Worm (Caenorhabditis elegans) whole organism, young adult: Measurements from ENCODE around the gene Y4C6B.4.

Source experiments
- C17E4.6 ChIP-seq: fragments of 200-800 bp; sonication (Bioruptor generic); IDR thresholded peaks from 2 replicates; pipeline ENCODE4 v1.3.6; 2022; ENCODE audit warnings: missing genetic modification reagents, missing genetic modification characterization, missing compliant biosample characterization
- D2030.7 ChIP-seq: fragments of 200-800 bp; sonication (Bioruptor generic); IDR thresholded peaks from 2 replicates; pipeline ENCODE4 v1.3.6; 2022; ENCODE audit warnings: missing genetic modification reagents, missing genetic modification characterization, missing compliant biosample characterization
- F37B4.10 ChIP-seq: fragments of 200-800 bp; sonication (Bioruptor generic); IDR thresholded peaks from 2 replicates; pipeline ENCODE4 v1.3.6; 2022; ENCODE audit warnings: missing genetic modification characterization, missing compliant biosample characterization
- F39B2.1 ChIP-seq: fragments of 200-800 bp; sonication (Bioruptor generic); IDR thresholded peaks from 2 replicates; pipeline ENCODE4 v1.3.6; 2022; ENCODE audit warnings: missing genetic modification reagents, missing genetic modification characterization, missing compliant biosample characterization
- F55B11.4 ChIP-seq: sonication (generic microtip); optimal IDR thresholded peaks from 2 replicates; lab custom pipeline; 2016; ENCODE audit warnings: missing compliant biosample characterization, missing genetic modification characterization, borderline replicate concordance; ENCODE audit not compliant: insufficient read depth
- F57A8.1 ChIP-seq: fragments of 200-800 bp; sonication (Bioruptor generic); optimal IDR thresholded peaks from 2 replicates; lab custom pipeline; 2018; ENCODE audit warnings: mild to moderate bottlenecking, missing genetic modification characterization, moderate library complexity, missing compliant biosample characterization
- K12H6.12 ChIP-seq: fragments of 200-800 bp; sonication (Bioruptor generic); optimal IDR thresholded peaks from 2 replicates; lab custom pipeline; 2018; ENCODE audit warnings: mild to moderate bottlenecking, missing genetic modification characterization, missing compliant biosample characterization
- T07F8.4 ChIP-seq: sonication (generic microtip); optimal IDR thresholded peaks from 2 replicates; lab custom pipeline; 2016; ENCODE audit warnings: mild to moderate bottlenecking, missing genetic modification characterization, moderate library complexity, missing compliant biosample characterization
- Y53F4B.3 ChIP-seq: fragments of 200-800 bp; sonication (Bioruptor generic); IDR thresholded peaks from 2 replicates; pipeline ENCODE4 v1.3.6; 2022; ENCODE audit warnings: missing genetic modification reagents, missing genetic modification characterization, missing compliant biosample characterization
- Y95B8A.8 ChIP-seq: fragments of 200-800 bp; sonication (Bioruptor generic); IDR thresholded peaks from 2 replicates; pipeline ENCODE4 v1.3.6; 2022; ENCODE audit warnings: missing genetic modification reagents, missing genetic modification characterization, missing compliant biosample characterization
- ZK185.1 ChIP-seq: sonication (generic microtip); optimal IDR thresholded peaks from 2 replicates; lab custom pipeline; 2016; ENCODE audit warnings: mild to moderate bottlenecking, missing genetic modification characterization, missing compliant biosample characterization; ENCODE audit not compliant: poor library complexity, severe bottlenecking
- attf-5 ChIP-seq: fragments of 200-800 bp; sonication (Bioruptor generic); optimal IDR thresholded peaks from 2 replicates; lab custom pipeline; 2018; ENCODE audit warnings: mild to moderate bottlenecking, missing genetic modification characterization, missing compliant biosample characterization
- ccch-3 ChIP-seq: fragments of 200-800 bp; sonication (Bioruptor generic); optimal IDR thresholded peaks from 2 replicates; lab custom pipeline; 2018; ENCODE audit warnings: mild to moderate bottlenecking, missing genetic modification characterization, missing compliant biosample characterization
- cebp-1 ChIP-seq, 2 experiments: fragments of 200-800 bp in 1 of 2; sonication (Bioruptor generic) in 1 of 2; sonication (generic microtip) in 1 of 2; IDR thresholded peaks in 1 of 2; optimal IDR thresholded peaks in 1 of 2; 2 replicates each; pipeline versions ENCODE4 v1.3.6 to Lab custom; 2017 to 2022; ENCODE audit warnings: missing compliant biosample characterization in 2 of 2, missing genetic modification characterization in 2 of 2, mild to moderate bottlenecking in 1 of 2, missing genetic modification reagents in 1 of 2, moderate library complexity in 1 of 2
- cebp-2 ChIP-seq: fragments of 200-800 bp; sonication (Bioruptor generic); IDR thresholded peaks from 2 replicates; pipeline ENCODE4 v1.3.6; 2022; ENCODE audit warnings: missing genetic modification characterization, missing compliant biosample characterization
- dox-1 ChIP-seq: fragments of 200-800 bp; sonication (Bioruptor generic); IDR thresholded peaks from 2 replicates; pipeline ENCODE4 v1.3.6; 2022; ENCODE audit warnings: missing genetic modification reagents, missing genetic modification characterization, missing compliant biosample characterization
- efl-1 ChIP-seq: fragments of 150-350 bp; optimal IDR thresholded peaks from 2 replicates; lab custom pipeline; 2014; ENCODE audit warnings: missing biosample characterization, missing genetic modification reagents, missing genetic modification characterization
- ets-4 ChIP-seq: fragments of 200-800 bp; sonication (Bioruptor generic); optimal IDR thresholded peaks from 2 replicates; lab custom pipeline; 2018; ENCODE audit warnings: mild to moderate bottlenecking, missing genetic modification characterization, missing compliant biosample characterization
- hlh-12 ChIP-seq: sonication (generic microtip); optimal IDR thresholded peaks from 2 replicates; lab custom pipeline; 2016; ENCODE audit warnings: missing genetic modification characterization, missing compliant biosample characterization
- hrde-1 ChIP-seq: sonication (generic microtip); optimal IDR thresholded peaks from 2 replicates; lab custom pipeline; 2016; ENCODE audit warnings: missing genetic modification characterization, mild to moderate bottlenecking, missing compliant biosample characterization, moderate library complexity, missing genotype, missing genetic modification reagents, borderline replicate concordance
- lag-1 ChIP-seq: fragments of 200-800 bp; sonication (Bioruptor generic); IDR thresholded peaks from 2 replicates; pipeline ENCODE4 v1.3.6; 2022; ENCODE audit warnings: missing genetic modification reagents, missing genetic modification characterization, missing compliant biosample characterization
- lin-35 ChIP-seq, 3 experiments: fragments of 150-350 bp in 2 of 3; sonication (generic microtip) in 1 of 3; optimal IDR thresholded peaks; 2 replicates each; lab custom pipeline; 2014 to 2018; ENCODE audit warnings: missing biosample characterization in 3 of 3, missing genetic modification characterization in 3 of 3, missing genetic modification reagents in 3 of 3
- lin-40 ChIP-seq: sonication (generic microtip); optimal IDR thresholded peaks from 2 replicates; lab custom pipeline; 2016; ENCODE audit warnings: missing genetic modification characterization, mild to moderate bottlenecking, missing compliant biosample characterization, missing genotype, missing genetic modification reagents
- lin-54 ChIP-seq: fragments of 200-800 bp; sonication (Bioruptor generic); optimal IDR thresholded peaks from 2 replicates; lab custom pipeline; 2018; ENCODE audit warnings: mild to moderate bottlenecking, missing genetic modification characterization, missing compliant biosample characterization
- madf-6 ChIP-seq: fragments of 200-800 bp; sonication (Bioruptor generic); IDR thresholded peaks from 2 replicates; pipeline ENCODE4 v1.3.6; 2022; ENCODE audit warnings: missing genetic modification reagents, missing genetic modification characterization, missing compliant biosample characterization
- mel-28 ChIP-seq: sonication (generic microtip); optimal IDR thresholded peaks from 2 replicates; lab custom pipeline; 2016; ENCODE audit warnings: borderline replicate concordance, mild to moderate bottlenecking, missing genetic modification characterization, missing compliant biosample characterization
- nfya-1 ChIP-seq: sonication (generic microtip); optimal IDR thresholded peaks from 2 replicates; lab custom pipeline; 2017; ENCODE audit warnings: antibody characterized with exemption, missing compliant biosample characterization, missing genetic modification characterization, borderline replicate concordance; ENCODE audit not compliant: insufficient read depth
- nfyb-1 ChIP-seq: fragments of 200-800 bp; sonication (Bioruptor generic); IDR thresholded peaks from 2 replicates; pipeline ENCODE4 v1.3.6; 2022; ENCODE audit warnings: missing genetic modification reagents, missing genetic modification characterization, missing compliant biosample characterization
- nhr-179 ChIP-seq: sonication (generic microtip); optimal IDR thresholded peaks from 2 replicates; lab custom pipeline; 2016; ENCODE audit warnings: mild to moderate bottlenecking, missing genetic modification characterization, missing compliant biosample characterization
- pbrm-1 ChIP-seq: fragments of 200-800 bp; sonication (Bioruptor generic); IDR thresholded peaks from 2 replicates; pipeline ENCODE4 v1.3.6; 2022; ENCODE audit warnings: missing genetic modification reagents, missing genetic modification characterization, missing compliant biosample characterization
- rcor-1 ChIP-seq: fragments of 200-800 bp; sonication (Bioruptor generic); IDR thresholded peaks from 2 replicates; pipeline ENCODE4 v1.3.6; 2022; ENCODE audit warnings: missing genetic modification reagents, missing genetic modification characterization, missing compliant biosample characterization
- rec-8 ChIP-seq, 2 experiments: sonication (generic microtip); optimal IDR thresholded peaks; 2 replicates each; lab custom pipeline; 2016; ENCODE audit warnings: mild to moderate bottlenecking in 2 of 2, missing genetic modification characterization in 2 of 2, missing genetic modification reagents in 2 of 2, missing genotype in 2 of 2, missing biosample characterization in 1 of 2, missing compliant biosample characterization in 1 of 2, moderate library complexity in 1 of 2
- snpc-4 ChIP-seq, 5 experiments: fragments of 150-350 bp in 1 of 5; sonication (generic microtip) in 4 of 5; optimal IDR thresholded peaks; 2 replicates each; lab custom pipeline; 2014 to 2018; ENCODE audit warnings: missing genetic modification characterization in 5 of 5, missing biosample characterization in 3 of 5, antibody characterized with exemption in 2 of 5, mild to moderate bottlenecking in 2 of 5, missing compliant biosample characterization in 2 of 5, missing genotype in 2 of 5, moderate library complexity in 2 of 5, missing genetic modification reagents in 1 of 5
- somi-1 ChIP-seq: fragments of 200-800 bp; sonication (Bioruptor generic); optimal IDR thresholded peaks from 2 replicates; lab custom pipeline; 2018; ENCODE audit warnings: mild to moderate bottlenecking, missing genetic modification characterization, missing compliant biosample characterization
- sptf-2 ChIP-seq: fragments of 200-800 bp; sonication (Bioruptor generic); optimal IDR thresholded peaks from 2 replicates; lab custom pipeline; 2018; ENCODE audit warnings: mild to moderate bottlenecking, missing genetic modification characterization, missing compliant biosample characterization
- unc-62 ChIP-seq: fragments of 150-350 bp; optimal IDR thresholded peaks from 2 replicates; lab custom pipeline; 2014; ENCODE audit warnings: missing biosample characterization, missing genetic modification reagents, missing genetic modification characterization
- ztf-28 ChIP-seq: fragments of 200-800 bp; sonication (Bioruptor generic); IDR thresholded peaks from 2 replicates; pipeline ENCODE4 v1.3.6; 2022; ENCODE audit warnings: missing genetic modification reagents, missing genetic modification characterization, missing compliant biosample characterization
- ztf-6 ChIP-seq: fragments of 200-800 bp; sonication (Bioruptor generic); IDR thresholded peaks from 2 replicates; pipeline ENCODE4 v1.3.6; 2022; ENCODE audit warnings: missing genetic modification reagents, missing genetic modification characterization, missing compliant biosample characterization

Gene Y4C6B.4

DNA sequence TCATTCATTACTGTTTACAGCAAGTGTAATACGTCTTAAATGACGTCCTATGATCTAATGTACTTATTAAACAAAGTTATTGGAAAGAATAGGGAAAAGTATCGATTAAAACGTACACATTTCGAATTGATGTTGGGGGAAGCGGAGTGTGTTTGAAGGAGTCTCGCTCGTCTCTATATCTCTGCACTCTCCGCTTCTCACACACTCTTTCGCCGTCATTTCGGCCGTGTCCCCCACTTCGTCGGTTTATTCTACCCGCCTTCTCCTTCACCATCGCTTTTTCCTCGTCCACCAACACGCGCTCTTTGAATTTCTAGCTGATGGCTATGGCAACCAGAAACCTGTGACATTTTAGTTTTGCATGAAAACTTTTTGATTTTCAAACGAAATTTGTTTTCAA lies 42.6 kb downstream of the Y4C6B.4 start (continued):
- TF ChIP-seq ets-4 (GFP tag; lab: Kevin White, UChicago) (no peak), lin-40 (no peak), somi-1 (GFP tag; lab: Kevin White, UChicago) (no peak), dox-1 (GFP tag; lab: Robert Waterston, UW) (peak; percentile 36; the same call in 1 of the 2 replicates), F55B11.4 (no peak), hrde-1 (tag; lab: Kevin White, UChicago) (no peak), ztf-28 (no peak), unc-62 (GFP tag; lab: Kevin White, UChicago) (no peak), Y95B8A.8 (GFP tag; lab: Robert Waterston, UW) (0 out of 2 replicates have a peak, but pooled peaks have one; percentile 40), C17E4.6 (peak; percentile 23; the same call in 1 of the 2 replicates), rcor-1 (no peak), attf-5 (peak; percentile 77), efl-1 (GFP tag; lab: Kevin White, UChicago) (no peak), F39B2.1 (GFP tag; lab: Robert Waterston, UW) (no peak), lag-1 (GFP tag; lab: Robert Waterston, UW) (no peak), Y53F4B.3 (no peak), F37B4.10 (GFP tag; lab: Robert Waterston, UW) (no peak), nfya-1 (tag; lab: Kevin White, UChicago) (no peak), sptf-2 (GFP tag; lab: Kevin White, UChicago) (no peak), rec-8 (tag; optimal IDR thresholded peaks at IDR 0.05; lab: Kevin White, UChicago) (no peak), F57A8.1 (GFP tag; lab: Kevin White, UChicago) (no peak), T07F8.4 (tag; lab: Kevin White, UChicago) (no peak), snpc-4 (GFP tag; optimal IDR thresholded peaks at IDR 0.05; lab: Kevin White, UChicago) (no peak), snpc-4 (tag; optimal IDR thresholded peaks at IDR 0.05; lab: Kevin White, UChicago) (peak in 2 of 4 experiments; percentile 20 to 67), nhr-179 (tag; lab: Kevin White, UChicago) (no peak), D2030.7 (no peak), ztf-6 (GFP tag; lab: Robert Waterston, UW) (no peak), mel-28 (no peak), pbrm-1 (GFP tag; lab: Robert Waterston, UW) (0 out of 2 replicates have a peak, but pooled peaks have one; percentile 31), cebp-1 (GFP tag; IDR thresholded peaks at IDR 0.05; lab: Robert Waterston, UW) (no peak), cebp-1 (tag; optimal IDR thresholded peaks at IDR 0.05; lab: Kevin White, UChicago) (peak; percentile 49), nfyb-1 (GFP tag; lab: Robert Waterston, UW) (0 out of 2 replicates have a peak, but pooled peaks have one; percentile 20), hlh-12 (tag; lab: Kevin White, UChicago) (no peak), lin-54 (peak; percentile 6), lin-35 (GFP tag; optimal IDR thresholded peaks at IDR 0.05; lab: Kevin White, UChicago) (no peak), madf-6 (GFP tag; lab: Robert Waterston, UW) (peak; percentile 52), K12H6.12 (tag; lab: Kevin White, UChicago) (no peak), ccch-3 (GFP tag; lab: Kevin White, UChicago) (no peak), ZK185.1 (tag; lab: Kevin White, UChicago) (no peak), cebp-2 (no peak)
- TF ChIP-seq, all 124 proteins: peak for 18
